Fruit fly (Drosophila melanogaster) whole organism, embryonic: ENCODE results near the gene nmo.

ENCODE experiments used
- Aef1 ChIP-seq: fragments of 200-800 bp; sonication (Bioruptor generic); IDR thresholded peaks from 3 replicates; pipeline ENCODE4 v1.3.6; 2022; ENCODE audit warnings: missing biosample characterization, missing genetic modification characterization
- Atf-2 ChIP-seq: fragments of 200-800 bp; sonication (Bioruptor generic); optimal IDR thresholded peaks from 2 replicates; lab custom pipeline; 2016; ENCODE audit warnings: missing biosample characterization, missing genetic modification characterization
- Atf3 ChIP-seq: fragments of 200-800 bp; sonication (Bioruptor generic); optimal IDR thresholded peaks from 3 replicates; lab custom pipeline; 2016; ENCODE audit warnings: missing biosample characterization, missing genetic modification characterization
- CG1024 ChIP-seq: fragments of 200-800 bp; sonication (Bioruptor generic); IDR thresholded peaks from 2 replicates; pipeline ENCODE4 v1.3.6; 2022; ENCODE audit warnings: missing biosample characterization, missing genetic modification characterization
- CG10267 ChIP-seq: fragments of 200-800 bp; sonication (Bioruptor generic); optimal IDR thresholded peaks from 2 replicates; lab custom pipeline; 2018; ENCODE audit warnings: missing biosample characterization, mild to moderate bottlenecking, missing genetic modification characterization, moderate library complexity
- CG11247 ChIP-seq: fragments of 200-800 bp; sonication (Bioruptor generic); IDR thresholded peaks from 2 replicates; pipeline ENCODE4 v1.3.6; 2022; ENCODE audit warnings: missing biosample characterization, missing genetic modification characterization
- CG12391 ChIP-seq: fragments of 200-800 bp; sonication (Bioruptor generic); optimal IDR thresholded peaks from 3 replicates; lab custom pipeline; 2018; ENCODE audit warnings: missing biosample characterization, mild to moderate bottlenecking, missing genetic modification characterization, moderate library complexity
- CG12769 ChIP-seq: fragments of 200-800 bp; sonication (Bioruptor generic); optimal IDR thresholded peaks from 2 replicates; lab custom pipeline; 2019; ENCODE audit warnings: missing biosample characterization, mild to moderate bottlenecking, missing genetic modification characterization, moderate library complexity
- CG13894 ChIP-seq: fragments of 200-800 bp; sonication (Bioruptor generic); optimal IDR thresholded peaks from 3 replicates; lab custom pipeline; 2018; ENCODE audit warnings: missing biosample characterization, mild to moderate bottlenecking, missing genetic modification characterization, moderate library complexity
- CG14014 ChIP-seq: fragments of 200-800 bp; sonication (Bioruptor generic); IDR thresholded peaks from 2 replicates; pipeline ENCODE4 v1.3.6; 2022; ENCODE audit warnings: missing biosample characterization, missing genetic modification characterization
- CG16779 ChIP-seq: fragments of 200-800 bp; sonication (Bioruptor generic); IDR thresholded peaks from 2 replicates; pipeline ENCODE4 v1.3.6; 2022; ENCODE audit warnings: missing biosample characterization, missing genetic modification characterization
- CG16813 ChIP-seq: fragments of 200-800 bp; sonication (Bioruptor generic); IDR thresholded peaks from 3 replicates; pipeline ENCODE4 v1.3.6; 2022; ENCODE audit warnings: missing biosample characterization, missing genetic modification characterization; ENCODE audit not compliant: partially characterized antibody
- CG16863 ChIP-seq: fragments of 200-800 bp; sonication (Bioruptor generic); optimal IDR thresholded peaks from 3 replicates; lab custom pipeline; 2016; ENCODE audit warnings: missing biosample characterization, missing genetic modification characterization
- CG17361 ChIP-seq: fragments of 200-800 bp; sonication (Bioruptor generic); IDR thresholded peaks from 3 replicates; pipeline ENCODE4 v1.3.6; 2022; ENCODE audit warnings: missing biosample characterization, missing genetic modification characterization
- CG17912 ChIP-seq: fragments of 200-800 bp; sonication (Bioruptor generic); optimal IDR thresholded peaks from 2 replicates; lab custom pipeline; 2018; ENCODE audit warnings: missing biosample characterization, mild to moderate bottlenecking, missing genetic modification characterization
- CG3065 ChIP-seq: fragments of 200-800 bp; sonication (Bioruptor generic); optimal IDR thresholded peaks from 2 replicates; lab custom pipeline; 2016; ENCODE audit warnings: missing biosample characterization, missing genetic modification characterization
- CG3847 ChIP-seq: fragments of 200-800 bp; sonication (Bioruptor generic); IDR thresholded peaks from 2 replicates; pipeline ENCODE4 v1.3.6; 2022; ENCODE audit warnings: missing biosample characterization, missing genetic modification characterization
- CG42726 ChIP-seq: fragments of 200-800 bp; sonication (Bioruptor generic); IDR thresholded peaks from 2 replicates; pipeline ENCODE4 v1.3.6; 2022; ENCODE audit warnings: missing biosample characterization, missing genetic modification characterization; ENCODE audit not compliant: partially characterized antibody
- CG4730 ChIP-seq: fragments of 200-800 bp; sonication (Bioruptor generic); IDR thresholded peaks from 2 replicates; pipeline ENCODE4 v1.3.6; 2022; ENCODE audit warnings: missing biosample characterization, missing genetic modification characterization
- CG6175 ChIP-seq: fragments of 200-800 bp; sonication (Bioruptor generic); IDR thresholded peaks from 3 replicates; pipeline ENCODE4 v1.3.6; 2022; ENCODE audit warnings: missing biosample characterization, missing genetic modification characterization
- CG6689 ChIP-seq: fragments of 200-800 bp; sonication (Bioruptor generic); IDR thresholded peaks from 2 replicates; pipeline ENCODE4 v1.3.6; 2022; ENCODE audit warnings: missing biosample characterization, missing genetic modification characterization
- CG8924 ChIP-seq: fragments of 200-800 bp; optimal IDR thresholded peaks from 3 replicates; lab custom pipeline; 2019; ENCODE audit warnings: missing biosample characterization, mild to moderate bottlenecking, missing genetic modification characterization, moderate library complexity
- CG9437 ChIP-seq: fragments of 200-800 bp; sonication (Bioruptor generic); optimal IDR thresholded peaks from 2 replicates; lab custom pipeline; 2018; ENCODE audit warnings: missing biosample characterization, mild to moderate bottlenecking, missing genetic modification characterization
- CG9609 ChIP-seq: fragments of 200-800 bp; sonication (Bioruptor generic); optimal IDR thresholded peaks from 3 replicates; lab custom pipeline; 2016; ENCODE audit warnings: missing biosample characterization, missing genetic modification characterization
- Gsc ChIP-seq: fragments of 200-800 bp; sonication (Bioruptor generic); IDR thresholded peaks from 2 replicates; pipeline ENCODE4 v1.3.6; 2022; ENCODE audit warnings: missing biosample characterization, missing genetic modification characterization
- HmgD ChIP-seq: fragments of 200-800 bp; sonication (Bioruptor generic); optimal IDR thresholded peaks from 3 replicates; lab custom pipeline; 2016; ENCODE audit warnings: missing biosample characterization, missing genetic modification characterization
- Hsf ChIP-seq: fragments of 200-800 bp; sonication (Bioruptor generic); optimal IDR thresholded peaks from 3 replicates; lab custom pipeline; 2016; ENCODE audit warnings: missing biosample characterization, missing genetic modification characterization
- Kr ChIP-seq: fragments of 200-800 bp; sonication (Bioruptor generic); optimal IDR thresholded peaks from 2 replicates; lab custom pipeline; 2017; ENCODE audit warnings: missing biosample characterization, mild to moderate bottlenecking, missing genetic modification characterization
- Lhr ChIP-seq: fragments of 200-800 bp; sonication (Bioruptor generic); optimal IDR thresholded peaks from 3 replicates; lab custom pipeline; 2017; ENCODE audit warnings: mild to moderate bottlenecking, missing biosample characterization, missing genetic modification reagents, missing genetic modification characterization
- Scr ChIP-seq: fragments of 200-800 bp; sonication (Bioruptor generic); IDR thresholded peaks from 2 replicates; pipeline ENCODE4 v1.3.6; 2022; ENCODE audit warnings: missing biosample characterization, missing genetic modification characterization; ENCODE audit not compliant: partially characterized antibody
- ash1 ChIP-seq: fragments of 200-800 bp; sonication (Bioruptor generic); optimal IDR thresholded peaks from 2 replicates; lab custom pipeline; 2018; ENCODE audit warnings: missing biosample characterization, mild to moderate bottlenecking, missing genetic modification characterization
- chn ChIP-seq: fragments of 200-800 bp; sonication (Bioruptor generic); optimal IDR thresholded peaks from 2 replicates; lab custom pipeline; 2016; ENCODE audit warnings: missing biosample characterization, missing genetic modification characterization
- ci ChIP-seq: fragments of 200-800 bp; sonication (Bioruptor generic); IDR thresholded peaks from 3 replicates; pipeline ENCODE4 v1.3.6; 2022; ENCODE audit warnings: missing biosample characterization, missing genetic modification characterization
- corto ChIP-seq: fragments of 200-800 bp; sonication (Bioruptor generic); optimal IDR thresholded peaks from 2 replicates; lab custom pipeline; 2016; ENCODE audit warnings: missing biosample characterization, mild to moderate bottlenecking, missing genetic modification characterization, moderate library complexity
- crol ChIP-seq: fragments of 200-800 bp; sonication (Bioruptor generic); IDR thresholded peaks from 2 replicates; pipeline ENCODE4 v1.3.6; 2022; ENCODE audit warnings: missing biosample characterization, missing genetic modification characterization
- disco-r ChIP-seq: fragments of 200-800 bp; sonication (Bioruptor generic); optimal IDR thresholded peaks from 2 replicates; lab custom pipeline; 2016; ENCODE audit warnings: missing biosample characterization, missing genetic modification characterization
- dmrt11E ChIP-seq: fragments of 200-800 bp; sonication (Bioruptor generic); optimal IDR thresholded peaks from 3 replicates; lab custom pipeline; 2018; ENCODE audit warnings: missing biosample characterization, mild to moderate bottlenecking, missing genetic modification characterization, moderate library complexity
- gfzf ChIP-seq: fragments of 200-800 bp; sonication (Bioruptor generic); optimal IDR thresholded peaks from 2 replicates; lab custom pipeline; 2016; ENCODE audit warnings: missing biosample characterization, mild to moderate bottlenecking, missing genetic modification characterization, moderate library complexity
- grau ChIP-seq: fragments of 200-800 bp; optimal IDR thresholded peaks from 3 replicates; lab custom pipeline; 2019; ENCODE audit warnings: missing biosample characterization, mild to moderate bottlenecking, missing genetic modification characterization, moderate library complexity
- gsb-n ChIP-seq: fragments of 200-800 bp; sonication (Bioruptor generic); optimal IDR thresholded peaks from 3 replicates; lab custom pipeline; 2018; ENCODE audit warnings: missing biosample characterization, mild to moderate bottlenecking, missing genetic modification characterization
- gt ChIP-seq: fragments of 200-800 bp; sonication (Bioruptor generic); IDR thresholded peaks from 2 replicates; pipeline ENCODE4 v1.3.6; 2022; ENCODE audit warnings: missing biosample characterization, missing genetic modification characterization
- ind ChIP-seq: fragments of 200-800 bp; sonication (Bioruptor generic); optimal IDR thresholded peaks from 3 replicates; lab custom pipeline; 2016; ENCODE audit warnings: missing biosample characterization, missing genetic modification characterization
- pho ChIP-seq: fragments of 200-800 bp; sonication (Bioruptor generic); optimal IDR thresholded peaks from 2 replicates; lab custom pipeline; 2016; ENCODE audit warnings: missing biosample characterization, missing genetic modification characterization
- ro ChIP-seq: fragments of 200-800 bp; sonication (Bioruptor generic); IDR thresholded peaks from 2 replicates; pipeline ENCODE4 v1.3.6; 2022; ENCODE audit warnings: missing biosample characterization, missing genetic modification characterization
- sd ChIP-seq: fragments of 200-800 bp; sonication (Bioruptor generic); optimal IDR thresholded peaks from 3 replicates; lab custom pipeline; 2018; ENCODE audit warnings: missing biosample characterization, mild to moderate bottlenecking, missing genetic modification characterization, moderate library complexity
- slbo ChIP-seq: fragments of 200-800 bp; sonication (Bioruptor generic); IDR thresholded peaks from 2 replicates; pipeline ENCODE4 v1.3.6; 2022; ENCODE audit warnings: missing biosample characterization, missing genetic modification characterization
- stwl ChIP-seq: fragments of 200-800 bp; sonication (Bioruptor generic); optimal IDR thresholded peaks from 3 replicates; lab custom pipeline; 2018; ENCODE audit warnings: missing biosample characterization, mild to moderate bottlenecking, missing genetic modification characterization, moderate library complexity
- trem ChIP-seq: fragments of 200-800 bp; optimal IDR thresholded peaks from 3 replicates; lab custom pipeline; 2019; ENCODE audit warnings: missing biosample characterization, mild to moderate bottlenecking, missing genetic modification characterization, moderate library complexity
- unc-4 ChIP-seq: fragments of 200-800 bp; sonication (Bioruptor generic); IDR thresholded peaks from 2 replicates; pipeline ENCODE4 v1.3.6; 2022; ENCODE audit warnings: missing biosample characterization, missing genetic modification characterization; ENCODE audit not compliant: partially characterized antibody

Gene nmo

DNA sequence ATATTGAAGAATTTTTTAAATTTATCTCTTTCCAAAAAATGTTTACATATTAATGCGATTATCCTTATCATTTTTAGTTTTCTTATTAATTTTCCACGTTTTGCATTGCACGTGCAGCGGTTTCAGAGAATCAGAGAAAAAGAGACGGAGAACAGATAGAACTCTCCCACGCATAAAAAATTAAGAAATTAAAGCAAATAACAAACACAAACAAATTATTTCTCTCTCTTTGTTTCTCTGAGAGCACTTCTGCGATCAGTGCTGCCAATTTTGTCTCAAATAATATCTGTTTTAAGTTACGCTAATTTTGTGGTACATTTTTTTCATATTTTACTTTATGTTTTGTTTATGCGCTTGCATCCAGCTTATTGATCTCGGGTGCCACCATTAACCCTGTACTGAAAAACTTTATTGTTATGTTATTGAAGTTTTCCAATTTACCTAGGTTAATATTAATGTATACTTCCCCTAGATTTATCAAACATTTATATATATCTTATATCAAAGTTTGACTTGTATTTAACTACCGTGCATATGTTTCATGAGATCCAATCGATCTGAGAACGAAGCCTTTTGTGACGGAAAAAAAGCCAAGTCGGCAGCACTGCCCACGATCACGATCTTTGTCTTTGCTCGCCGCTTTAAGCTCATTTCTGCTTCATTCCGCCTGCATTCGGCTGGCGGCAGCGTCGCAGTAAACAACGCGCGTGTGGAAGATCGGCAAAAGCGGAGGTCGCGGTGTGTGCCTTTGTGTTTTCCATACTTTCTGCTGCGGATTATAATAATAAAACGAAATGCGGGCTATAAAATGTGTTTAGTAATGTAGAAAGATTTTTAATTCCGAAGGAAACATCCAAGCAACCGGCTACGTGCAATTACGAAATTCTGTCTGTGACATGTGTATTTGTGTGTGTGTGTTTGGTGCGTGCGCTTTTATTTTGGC is 84.6 kb downstream of the nmo start, which contains the start of gene Sarm (continued):
- TF ChIP-seq CG9609 (no peak), CG10267 (tag; lab: Kevin White, UChicago) (no peak), CG16863 (GFP tag; lab: Kevin White, UChicago) (peak; percentile 12), sd (tag; lab: Kevin White, UChicago) (peak; percentile 24), CG14014 (GFP tag; lab: Robert Waterston, UW) (no peak), Atf3 (no peak), trem (no peak), Atf-2 (GFP tag; lab: Kevin White, UChicago) (no peak), CG6175 (GFP tag; lab: Robert Waterston, UW) (no peak), Gsc (no peak), Hsf (GFP tag; lab: Kevin White, UChicago) (peak; percentile 20), CG11247 (GFP tag; lab: Robert Waterston, UW) (no peak), CG12391 (peak; percentile 59), CG16779 (GFP tag; lab: Robert Waterston, UW) (no peak), ci (GFP tag; lab: Robert Waterston, UW) (no peak; the same call in 1 of the 3 replicates), ash1 (no peak), CG13894 (tag; lab: Kevin White, UChicago) (no peak), Aef1 (GFP tag; lab: Robert Waterston, UW) (no peak), gfzf (no peak), Lhr (GFP tag; lab: Kevin White, UChicago) (peak; percentile 3), Kr (GFP tag; lab: Kevin White, UChicago) (no peak), CG16813 (GFP tag; lab: Robert Waterston, UW) (no peak), corto (GFP tag; lab: Kevin White, UChicago) (no peak), stwl (tag; lab: Kevin White, UChicago) (no peak), slbo (GFP tag; lab: Robert Waterston, UW) (0 out of 2 replicates have a peak, but pooled peaks have one; percentile 4), CG9437 (GFP tag; lab: Kevin White, UChicago) (peak; percentile 46), CG4730 (no peak), CG1024 (no peak), crol (GFP tag; lab: Robert Waterston, UW) (no peak), ro (GFP tag; lab: Robert Waterston, UW) (no peak), ind (GFP tag; lab: Kevin White, UChicago) (peak; percentile 40), CG6689 (0 out of 2 replicates have a peak, but pooled peaks have one; percentile 21), CG42726 (GFP tag; lab: Robert Waterston, UW) (no peak), CG3847 (GFP tag; lab: Robert Waterston, UW) (no peak), pho (GFP tag; lab: Kevin White, UChicago) (no peak), CG17912 (GFP tag; lab: Kevin White, UChicago) (no peak), unc-4 (no peak), CG3065 (GFP tag; lab: Kevin White, UChicago) (no peak), gsb-n (tag; lab: Kevin White, UChicago) (no peak), disco-r (GFP tag; lab: Kevin White, UChicago) (no peak), gt (GFP tag; lab: Robert Waterston, UW) (no peak), dmrt11E (tag; lab: Kevin White, UChicago) (no peak), CG12769 (tag; lab: Kevin White, UChicago) (peak; percentile 54), grau (tag; lab: Kevin White, UChicago) (peak; percentile 58), HmgD (GFP tag; lab: Kevin White, UChicago) (no peak), CG17361 (GFP tag; lab: Robert Waterston, UW) (peak; percentile 83), CG8924 (peak; percentile 58), chn (GFP tag; lab: Kevin White, UChicago) (no peak), Scr (GFP tag; lab: Robert Waterston, UW) (no peak)
